Worm (Caenorhabditis elegans): ENCODE measurements around the gene lat-2.

The lat-2 gene

DNA sequence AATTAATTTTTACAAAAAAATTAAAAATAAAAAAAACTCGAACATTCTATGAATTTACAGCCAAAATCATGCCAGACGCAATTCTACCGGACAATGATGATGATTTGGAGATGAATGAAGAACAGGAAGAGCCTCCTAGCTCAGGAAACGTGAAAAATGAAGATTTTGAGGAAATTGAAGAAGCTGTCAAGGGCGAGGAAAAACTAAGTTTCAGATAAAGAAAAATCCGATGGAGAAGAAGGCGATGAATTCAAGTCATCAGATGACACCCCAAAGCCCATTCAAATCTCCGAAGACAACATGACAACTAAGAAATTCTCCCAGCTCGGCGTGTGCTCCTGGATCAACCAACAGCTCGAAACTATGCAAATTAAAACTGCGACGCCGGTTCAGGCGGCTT, 37.1 kb upstream of the lat-2 start, which contains the start of gene Y52E8A.1:
Gene Y52E8A.1, plus strand, starts transcription at position 301 of the 400 bp plus-strand sequence.
- TF ChIP-seq ztf-6 (GFP tag; IDR thresholded peaks at IDR 0.05), result no peak
- TF ChIP-seq egrh-3 (GFP tag; IDR thresholded peaks at IDR 0.05), result no peak
- no peak for TF ChIP-seq sptf-2 (GFP tag; optimal IDR thresholded peaks at IDR 0.05)
- TF ChIP-seq hmg-20 (GFP tag; IDR thresholded peaks at IDR 0.05), result no peak
- no peak for TF ChIP-seq snpc-1.1 (tag; optimal IDR thresholded peaks at IDR 0.05; ENCODE audit: insufficient read depth)
- no peak for TF ChIP-seq nfya-2 (GFP tag; IDR thresholded peaks at IDR 0.05)
- TF ChIP-seq snpc-1.3 (tag; optimal IDR thresholded peaks at IDR 0.05; ENCODE audit: insufficient read depth), result no peak
- TF ChIP-seq repo-1 (tag; optimal IDR thresholded peaks at IDR 0.05), result no peak
- no peak for TF ChIP-seq aptf-3 (GFP tag; IDR thresholded peaks at IDR 0.05)
- TF ChIP-seq rcor-1 (GFP tag; IDR thresholded peaks at IDR 0.05), result no peak
- TF ChIP-seq ceh-100 (GFP tag; IDR thresholded peaks at IDR 0.05), result no peak
- no peak for TF ChIP-seq ceh-27 (GFP tag; optimal IDR thresholded peaks at IDR 0.05)
- TF ChIP-seq lsy-27 (tag; optimal IDR thresholded peaks at IDR 0.05; ENCODE audit: borderline replicate concordance, insufficient read depth), result no peak
- TF ChIP-seq Y56A3A.18 (GFP tag; IDR thresholded peaks at IDR 0.05), result no peak
- TF ChIP-seq F33H1.4 (GFP tag; IDR thresholded peaks at IDR 0.05), result no peak
- no peak for TF ChIP-seq xnd-1 (tag; optimal IDR thresholded peaks at IDR 0.05)

DNA sequence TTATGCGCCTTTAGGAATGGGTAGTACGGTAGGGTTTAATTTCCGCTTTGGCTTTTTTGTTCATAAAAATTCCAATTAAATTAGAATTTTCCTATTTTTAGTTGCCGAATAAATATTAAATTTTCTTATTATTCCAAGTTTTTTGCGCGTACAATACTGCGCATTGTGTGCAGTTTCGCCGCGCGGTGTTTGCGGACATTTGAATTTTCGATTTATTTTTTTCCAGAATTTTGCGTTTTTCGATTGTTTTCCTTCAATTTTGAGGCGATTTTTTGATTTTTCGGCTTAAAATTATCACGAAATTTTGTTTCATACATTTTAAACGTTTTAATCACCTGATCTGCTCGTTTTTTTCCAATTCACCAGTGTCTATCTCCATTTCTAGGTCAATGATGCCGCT, 36.0 kb upstream of the lat-2 start, which contains the start of gene H20J04.6:
Gene H20J04.6, plus strand, starts transcription at position 386 of the 400 bp plus-strand sequence.
- TF ChIP-seq lsl-1 (GFP tag; optimal IDR thresholded peaks at IDR 0.05) (peak; percentile 19), Y53G8AR.9 (GFP tag; conservative IDR thresholded peaks at IDR 0.05) (no peak), snpc-1.3 (tag; optimal IDR thresholded peaks at IDR 0.05; ENCODE audit: insufficient read depth) (peak; percentile 10), lin-54 (GFP tag; optimal IDR thresholded peaks at IDR 0.05) (peak; percentile 13), unc-62 (GFP tag; optimal IDR thresholded peaks at IDR 0.05) (no peak), C17E4.6 (GFP tag; IDR thresholded peaks at IDR 0.05) (no peak), madf-6 (GFP tag; IDR thresholded peaks at IDR 0.05) (peak; percentile 27; the same call in 1 of the 2 replicates)

DNA sequence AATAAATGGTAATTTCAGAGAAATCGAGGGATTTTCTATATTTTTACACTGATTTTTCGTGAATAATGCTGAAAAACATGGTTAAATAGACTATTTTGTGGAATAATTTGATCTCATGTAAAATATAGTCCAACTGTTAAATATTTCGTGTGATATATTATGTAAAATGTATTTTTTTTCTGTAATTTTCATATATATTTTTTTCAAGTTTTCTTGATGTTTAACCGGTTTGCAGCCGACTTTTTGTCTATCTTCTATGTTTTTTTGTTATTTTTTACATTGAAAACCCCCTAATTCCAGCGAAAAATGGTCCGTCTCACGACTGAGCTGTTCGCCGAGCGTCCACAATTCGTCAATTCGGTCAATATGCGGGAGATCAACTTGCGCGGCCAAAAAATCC, 34.8 kb upstream of the lat-2 start, which contains the start of gene mog-2:
Gene mog-2, plus strand, starts transcription at position 301 of the 400 bp plus-strand sequence.
- TF ChIP-seq snpc-4 (GFP tag; optimal IDR thresholded peaks at IDR 0.05) (no peak), snpc-4 (tag; optimal IDR thresholded peaks at IDR 0.05) (no peak), ZK185.1 (tag; optimal IDR thresholded peaks at IDR 0.05; ENCODE audit: poor library complexity, severe bottlenecking) (no peak), C17E4.6 (GFP tag; IDR thresholded peaks at IDR 0.05) (no peak), aptf-3 (GFP tag; IDR thresholded peaks at IDR 0.05) (no peak), let-526 (GFP tag; IDR thresholded peaks at IDR 0.05) (no peak), Y53F4B.3 (GFP tag; IDR thresholded peaks at IDR 0.05) (no peak), cebp-2 (GFP tag; IDR thresholded peaks at IDR 0.05) (no peak)

DNA sequence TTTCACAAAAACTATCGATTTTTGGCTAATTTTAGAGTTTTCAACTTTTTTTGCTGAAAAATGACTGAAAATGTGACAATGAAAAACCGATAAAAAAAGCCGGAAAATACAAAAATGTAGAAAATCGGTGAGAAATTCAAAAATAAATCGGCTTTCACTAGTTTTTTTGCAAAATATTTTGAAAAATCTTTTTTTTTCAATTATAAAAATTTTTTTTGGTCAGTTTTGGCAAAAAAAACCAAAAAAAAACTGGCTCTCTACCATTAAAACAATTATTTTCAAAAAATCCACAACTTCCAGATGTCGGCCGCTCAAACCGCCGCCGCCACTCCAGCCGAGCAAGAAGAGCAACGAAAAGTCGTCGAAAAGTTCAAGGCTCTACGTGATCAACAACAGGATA, 32.4 kb upstream of the lat-2 start, which contains the start of gene pfd-2:
Gene pfd-2, plus strand, starts transcription at position 301 of the 400 bp plus-strand sequence.
- no peak for TF ChIP-seq ekl-4 (GFP tag; IDR thresholded peaks at IDR 0.05)
- no peak for TF ChIP-seq snpc-3.4 (tag; optimal IDR thresholded peaks at IDR 0.05)
- TF ChIP-seq lin-40 (tag; optimal IDR thresholded peaks at IDR 0.05), result no peak
- no peak for TF ChIP-seq nhr-80 (tag; optimal IDR thresholded peaks at IDR 0.05)
- TF ChIP-seq F33H1.4 (GFP tag; IDR thresholded peaks at IDR 0.05), result no peak
- TF ChIP-seq nhr-120 (GFP tag; IDR thresholded peaks at IDR 0.05), result no peak
- TF ChIP-seq ceh-91 (GFP tag; IDR thresholded peaks at IDR 0.05), result no peak
- no peak for TF ChIP-seq attf-6 (GFP tag; IDR thresholded peaks at IDR 0.05)
- no peak for TF ChIP-seq egl-18 (GFP tag; IDR thresholded peaks at IDR 0.05)
- TF ChIP-seq snpc-1.3 (tag; optimal IDR thresholded peaks at IDR 0.05; ENCODE audit: insufficient read depth), result no peak
- TF ChIP-seq nfya-1 (tag; optimal IDR thresholded peaks at IDR 0.05; ENCODE audit: borderline replicate concordance, insufficient read depth), result no peak
- no peak for TF ChIP-seq sptf-2 (GFP tag; optimal IDR thresholded peaks at IDR 0.05)
- TF ChIP-seq F52B5.7 (tag; optimal IDR thresholded peaks at IDR 0.05), result no peak
- TF ChIP-seq cebp-2 (GFP tag; IDR thresholded peaks at IDR 0.05), result no peak
- TF ChIP-seq D2030.7 (GFP tag; IDR thresholded peaks at IDR 0.05), result no peak

All from whole organism, young adult.